Worm (Caenorhabditis elegans) whole organism, L3 larva: ENCODE measurements around the gene C27A2.12.

Source experiments
- ZK546.5 ChIP-seq: sonication (generic microtip); optimal IDR thresholded peaks from 2 replicates; lab custom pipeline; 2017; ENCODE audit warnings: missing biosample characterization, missing genetic modification characterization
- aly-2 ChIP-seq: fragments of 150-350 bp; optimal IDR thresholded peaks from 2 replicates; lab custom pipeline; 2014; ENCODE audit warnings: missing biosample characterization, missing genetic modification characterization
- ama-1 ChIP-seq: fragments of 150-350 bp; optimal IDR thresholded peaks from 2 replicates; lab custom pipeline; 2018
- ceh-16 ChIP-seq: sonication (generic microtip); optimal IDR thresholded peaks from 2 replicates; lab custom pipeline; 2017; ENCODE audit warnings: missing biosample characterization, missing genetic modification characterization
- ceh-28 ChIP-seq: fragments of 150-350 bp; optimal IDR thresholded peaks from 2 replicates; lab custom pipeline; 2014; ENCODE audit warnings: missing biosample characterization, missing genetic modification reagents, missing genetic modification characterization
- ceh-82 ChIP-seq: fragments of 150-350 bp; optimal IDR thresholded peaks from 2 replicates; lab custom pipeline; 2014; ENCODE audit warnings: missing biosample characterization, missing genetic modification characterization
- ceh-9 ChIP-seq: sonication (generic microtip); optimal IDR thresholded peaks from 2 replicates; lab custom pipeline; 2018; ENCODE audit warnings: missing biosample characterization, missing genetic modification characterization
- egl-27 ChIP-seq: sonication (generic microtip); optimal IDR thresholded peaks from 4 replicates; lab custom pipeline; 2017; ENCODE audit warnings: missing biosample characterization, missing genetic modification reagents, missing genetic modification characterization
- egl-5 ChIP-seq: fragments of 150-350 bp; optimal IDR thresholded peaks from 2 replicates; lab custom pipeline; 2017; ENCODE audit warnings: missing biosample characterization, missing genetic modification reagents, missing genetic modification characterization, inconsistent platforms
- elt-1 ChIP-seq: fragments of 150-350 bp; optimal IDR thresholded peaks from 2 replicates; lab custom pipeline; 2014; ENCODE audit warnings: missing biosample characterization, missing genetic modification characterization
- elt-2 ChIP-seq: sonication (generic microtip); optimal IDR thresholded peaks from 2 replicates; lab custom pipeline; 2016; ENCODE audit warnings: missing genetic modification reagents, mild to moderate bottlenecking, missing genetic modification characterization, missing compliant biosample characterization
- eor-1 ChIP-seq, 2 experiments: fragments of 150-350 bp; optimal IDR thresholded peaks; 2 replicates each; lab custom pipeline; 2014 to 2018; ENCODE audit warnings: missing biosample characterization in 2 of 2, missing genetic modification characterization in 2 of 2
- fkh-10 ChIP-seq: sonication (generic microtip); optimal IDR thresholded peaks from 2 replicates; lab custom pipeline; 2017; ENCODE audit warnings: missing biosample characterization, missing genetic modification reagents, missing genetic modification characterization
- fkh-2 ChIP-seq: fragments of 150-350 bp; optimal IDR thresholded peaks from 2 replicates; lab custom pipeline; 2014; ENCODE audit warnings: missing biosample characterization, missing genetic modification reagents, missing genetic modification characterization
- hmg-11 ChIP-seq: sonication (generic microtip); optimal IDR thresholded peaks from 2 replicates; lab custom pipeline; 2016; ENCODE audit warnings: missing genetic modification characterization, missing compliant biosample characterization
- lsy-12 ChIP-seq: sonication (generic microtip); optimal IDR thresholded peaks from 2 replicates; lab custom pipeline; 2016; ENCODE audit warnings: mild to moderate bottlenecking, missing genetic modification characterization, missing compliant biosample characterization
- mdl-1 ChIP-seq: fragments of 150-350 bp; optimal IDR thresholded peaks from 2 replicates; lab custom pipeline; 2014; ENCODE audit warnings: missing biosample characterization, missing genetic modification characterization
- mml-1 ChIP-seq: fragments of 150-350 bp; sonication (generic microtip); optimal IDR thresholded peaks from 3 replicates; lab custom pipeline; 2014; ENCODE audit warnings: missing biosample characterization, missing genetic modification characterization
- nfya-1 ChIP-seq: sonication (generic microtip); optimal IDR thresholded peaks from 2 replicates; lab custom pipeline; 2017; ENCODE audit warnings: missing genetic modification characterization, mild to moderate bottlenecking, missing compliant biosample characterization, antibody characterized with exemption, moderate library complexity; ENCODE audit not compliant: insufficient read depth
- nhr-11 ChIP-seq: fragments of 150-350 bp; optimal IDR thresholded peaks from 2 replicates; lab custom pipeline; 2014; ENCODE audit warnings: missing biosample characterization, missing genetic modification characterization
- nhr-12 ChIP-seq: fragments of 150-350 bp; optimal IDR thresholded peaks from 2 replicates; lab custom pipeline; 2014; ENCODE audit warnings: missing biosample characterization, missing genetic modification characterization
- nhr-23 ChIP-seq: fragments of 150-350 bp; optimal IDR thresholded peaks from 2 replicates; lab custom pipeline; 2014; ENCODE audit warnings: missing biosample characterization, missing genetic modification reagents, missing genetic modification characterization
- nhr-25 ChIP-seq: sonication (generic microtip); optimal IDR thresholded peaks from 2 replicates; lab custom pipeline; 2017; ENCODE audit warnings: missing biosample characterization, missing genetic modification characterization
- nhr-28 ChIP-seq: fragments of 150-350 bp; optimal IDR thresholded peaks from 2 replicates; lab custom pipeline; 2014; ENCODE audit warnings: missing biosample characterization, missing genetic modification characterization
- nhr-43 ChIP-seq: sonication (generic microtip); optimal IDR thresholded peaks from 2 replicates; lab custom pipeline; 2016; ENCODE audit warnings: mild to moderate bottlenecking, missing genetic modification characterization, missing compliant biosample characterization; ENCODE audit not compliant: poor library complexity, severe bottlenecking
- nhr-67 ChIP-seq: fragments of 150-350 bp; optimal IDR thresholded peaks from 2 replicates; lab custom pipeline; 2014; ENCODE audit warnings: missing biosample characterization, missing genetic modification characterization
- nhr-76 ChIP-seq: fragments of 150-350 bp; sonication (generic microtip); optimal IDR thresholded peaks from 5 replicates; lab custom pipeline; 2014; ENCODE audit warnings: missing biosample characterization, missing genetic modification characterization
- nhr-77 ChIP-seq: fragments of 150-350 bp; optimal IDR thresholded peaks from 2 replicates; lab custom pipeline; 2014; ENCODE audit warnings: missing biosample characterization, missing genetic modification characterization
- pha-4 ChIP-seq: fragments of 150-350 bp; optimal IDR thresholded peaks from 2 replicates; lab custom pipeline; 2014; ENCODE audit warnings: missing biosample characterization, missing genetic modification reagents, missing genetic modification characterization
- pqm-1 ChIP-seq: fragments of 150-350 bp; optimal IDR thresholded peaks from 2 replicates; lab custom pipeline; 2017; ENCODE audit warnings: missing biosample characterization, missing genetic modification characterization, inconsistent platforms
- sea-2 ChIP-seq: fragments of 150-350 bp; sonication (generic microtip); optimal IDR thresholded peaks from 4 replicates; lab custom pipeline; 2014; ENCODE audit warnings: missing biosample characterization, missing genetic modification reagents, missing genetic modification characterization
- skn-1 ChIP-seq: fragments of 150-350 bp; optimal IDR thresholded peaks from 2 replicates; lab custom pipeline; 2014; ENCODE audit warnings: missing biosample characterization, missing genetic modification characterization
- snpc-4 ChIP-seq: fragments of 150-350 bp; optimal IDR thresholded peaks from 2 replicates; lab custom pipeline; 2014; ENCODE audit warnings: missing biosample characterization, missing genetic modification characterization
- tbx-2 ChIP-seq: sonication (generic microtip); optimal IDR thresholded peaks from 2 replicates; lab custom pipeline; 2016; ENCODE audit warnings: mild to moderate bottlenecking, missing genetic modification characterization, missing compliant biosample characterization
- unc-39 ChIP-seq: sonication (generic microtip); optimal IDR thresholded peaks from 4 replicates; lab custom pipeline; 2017; ENCODE audit warnings: missing biosample characterization, missing genetic modification characterization
- zag-1 ChIP-seq: fragments of 150-350 bp; optimal IDR thresholded peaks from 2 replicates; lab custom pipeline; 2014; ENCODE audit warnings: missing biosample characterization, missing genetic modification characterization
- ztf-11 ChIP-seq: fragments of 150-350 bp; optimal IDR thresholded peaks from 2 replicates; lab custom pipeline; 2014; ENCODE audit warnings: missing biosample characterization, missing genetic modification characterization
- ztf-4 ChIP-seq: fragments of 150-350 bp; optimal IDR thresholded peaks from 2 replicates; lab custom pipeline; 2014; ENCODE audit warnings: missing biosample characterization, missing genetic modification characterization

Gene C27A2.12

ce11 chrII:5091640-5092243, 33.8 kb upstream of the C27A2.12 start, which contains the start of gene pld-1:
Gene pld-1 (minus strand): TSS chrII:5091690.
- no peak for TF ChIP-seq nhr-76 (tag; lab: Kevin White, UChicago)
- TF ChIP-seq nhr-67 = no peak
- TF ChIP-seq elt-1 (tag; lab: Kevin White, UChicago) = no peak
- TF ChIP-seq, all 47 proteins: peak for 0

ce11 chrII:5086143-5086542, 28.2 kb upstream of the C27A2.12 start:
- TF ChIP-seq elt-2 (tag; lab: Kevin White, UChicago) = peak; percentile 88
- TF ChIP-seq nhr-11 (tag; lab: Kevin White, UChicago) = no peak
- TF ChIP-seq pha-4 (tag; lab: Kevin White, UChicago) = peak; percentile 52
- no peak for TF ChIP-seq lsy-12 (tag; lab: Kevin White, UChicago)
- no peak for TF ChIP-seq sea-2 (GFP tag; lab: Kevin White, UChicago)
- TF ChIP-seq pqm-1 (tag; lab: Kevin White, UChicago) = peak; percentile 13
- no peak for TF ChIP-seq ceh-82 (tag; lab: Kevin White, UChicago)

DNA sequence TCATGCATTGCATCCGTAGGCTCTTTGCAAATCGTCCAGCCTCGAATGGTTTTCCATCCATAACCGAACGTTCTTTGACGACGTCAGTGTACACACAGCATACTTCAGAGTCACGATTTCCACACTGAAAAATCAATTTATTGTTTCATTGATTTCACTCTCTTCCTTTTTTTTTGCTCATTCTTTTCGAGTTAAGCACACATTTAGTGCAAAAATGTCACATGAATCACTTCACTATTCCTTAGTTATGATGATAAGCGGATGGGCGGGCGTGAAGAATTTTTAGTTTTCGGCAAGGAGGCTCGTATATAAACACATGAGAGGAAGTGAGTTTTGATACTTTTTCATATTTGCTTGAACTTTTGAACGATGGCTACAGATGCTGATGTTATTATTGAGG, 27.5 kb upstream of the C27A2.12 start, which contains the start of gene txt-9:
TSS of gene txt-9 (plus strand) at position 336 of the 400 bp plus-strand sequence.
- TF ChIP-seq elt-2 (tag; lab: Kevin White, UChicago) = peak; percentile 73
- TF ChIP-seq nhr-43 (tag; lab: Kevin White, UChicago) = no peak
- no peak for TF ChIP-seq aly-2 (tag; lab: Kevin White, UChicago)

- TF ChIP-seq elt-2 (tag; lab: Kevin White, UChicago) (peak; percentile 79), fkh-2 (tag; lab: Kevin White, UChicago) (no peak), ztf-11 (tag; lab: Kevin White, UChicago) (no peak), mml-1 (tag; lab: Kevin White, UChicago) (no peak), nhr-11 (tag; lab: Kevin White, UChicago) (no peak), pqm-1 (tag; lab: Kevin White, UChicago) (no peak), ZK546.5 (tag; lab: Kevin White, UChicago) (no peak)
Observed at ce11 chrII:5084225-5084624, 26.3 kb upstream of the C27A2.12 start.

DNA sequence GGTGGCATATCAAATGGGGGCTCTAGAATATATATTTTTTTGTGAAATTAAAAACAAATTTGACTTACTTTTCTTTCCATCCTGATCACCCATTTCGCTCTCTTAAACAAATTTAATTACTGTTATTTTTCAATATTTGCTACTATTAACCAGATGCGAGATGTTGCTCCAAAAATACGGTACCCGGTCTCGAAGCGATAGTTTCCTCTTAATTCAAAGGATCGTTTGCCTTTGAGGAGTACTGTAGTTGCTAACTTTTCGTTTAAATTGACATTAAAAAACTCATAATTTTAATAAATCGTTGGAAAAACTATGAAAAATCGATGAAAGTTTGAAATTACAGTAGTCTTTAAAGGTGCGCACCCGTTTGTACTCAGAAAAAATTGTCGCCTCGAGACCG, 25.4 kb upstream of the C27A2.12 start, which contains the start of gene C04G6.4:
TSS of gene C04G6.4 (minus strand) at position 101 of the 400 bp plus-strand sequence.
- TF ChIP-seq nhr-77 (tag; lab: Kevin White, UChicago) (no peak), nhr-11 (tag; lab: Kevin White, UChicago) (no peak), zag-1 (no peak), ceh-16 (no peak), ceh-28 (tag; lab: Kevin White, UChicago) (no peak), nhr-76 (tag; lab: Kevin White, UChicago) (no peak), ztf-11 (tag; lab: Kevin White, UChicago) (no peak), nhr-23 (tag; lab: Kevin White, UChicago) (no peak), ztf-4 (tag; lab: Kevin White, UChicago) (no peak), nhr-12 (no peak), egl-5 (tag; lab: Kevin White, UChicago) (no peak), ceh-9 (no peak), fkh-2 (tag; lab: Kevin White, UChicago) (no peak), pha-4 (tag; lab: Kevin White, UChicago) (no peak), hmg-11 (no peak), nhr-43 (tag; lab: Kevin White, UChicago) (no peak), mdl-1 (no peak), aly-2 (tag; lab: Kevin White, UChicago) (no peak)

- TF ChIP-seq elt-1 (tag; lab: Kevin White, UChicago) = no peak
- no peak for TF ChIP-seq tbx-2 (tag; lab: Kevin White, UChicago)
- TF ChIP-seq nhr-25 = peak; percentile 98
- TF ChIP-seq egl-27 (tag; lab: Kevin White, UChicago) = peak; percentile 11
- no peak for TF ChIP-seq nhr-67
- no peak for TF ChIP-seq nhr-12
- TF ChIP-seq eor-1 (tag; optimal IDR thresholded peaks at IDR 0.05; lab: Kevin White, UChicago) = no peak
- no peak for TF ChIP-seq zag-1
- TF ChIP-seq snpc-4 (tag; lab: Kevin White, UChicago) = peak; percentile 31
- no peak for TF ChIP-seq nhr-28
- no peak for TF ChIP-seq unc-39
- TF ChIP-seq nhr-43 (tag; lab: Kevin White, UChicago) = peak; percentile 37
- TF ChIP-seq ama-1 = no peak
- TF ChIP-seq hmg-11 = peak; percentile 42
- TF ChIP-seq lsy-12 (tag; lab: Kevin White, UChicago) = no peak
- TF ChIP-seq ztf-4 (tag; lab: Kevin White, UChicago) = no peak
- no peak for TF ChIP-seq skn-1 (tag; lab: Kevin White, UChicago)
- no peak for TF ChIP-seq sea-2 (GFP tag; lab: Kevin White, UChicago)
- TF ChIP-seq nfya-1 (tag; lab: Kevin White, UChicago) = peak; percentile 65
- peak; percentile 49 for TF ChIP-seq pqm-1 (tag; lab: Kevin White, UChicago)
- no peak for TF ChIP-seq fkh-10 (GFP tag; lab: Kevin White, UChicago)
Observed at ce11 chrII:5081124-5081913, 23.4 kb upstream of the C27A2.12 start, which contains the start of gene dsh-2. Gene dsh-2 (minus strand): TSS chrII:5081174.
